Worm (Caenorhabditis elegans): ENCODE measurements around the gene dpy-26.
A peak's percentile ranks its signal among the peaks of the same experiment; 100 is the strongest.

DNA sequence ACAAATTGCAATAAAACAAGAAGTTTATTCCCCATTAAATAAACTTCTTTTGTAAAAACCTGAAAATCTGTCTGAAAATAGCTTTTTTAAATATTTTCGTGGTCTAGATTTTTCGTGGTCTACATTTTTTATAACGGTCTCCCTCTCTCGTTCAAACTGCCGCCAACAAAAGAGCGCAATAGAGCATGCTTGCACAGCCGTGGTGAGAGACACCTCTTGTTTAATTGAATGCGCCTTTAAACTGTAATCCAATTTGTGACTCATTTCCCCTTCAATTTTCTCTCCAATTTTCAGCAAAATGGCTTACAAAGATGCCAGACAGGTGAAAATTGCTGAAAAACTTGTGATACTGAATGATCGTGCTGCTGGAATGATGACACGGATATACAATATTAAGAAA lies 47.0 kb downstream of the dpy-26 start, which contains the start of gene gex-3:
- no peak for TF ChIP-seq him-1 (tag; optimal IDR thresholded peaks at IDR 0.05)
- no peak for TF ChIP-seq dao-5 (tag; optimal IDR thresholded peaks at IDR 0.05)
- peak; percentile 94 for TF ChIP-seq W03F9.2 (tag; optimal IDR thresholded peaks at IDR 0.05)

All from whole organism, L4/young adult.